Worm (Caenorhabditis elegans): ENCODE results near the gene nhr-45.
A peak's percentile ranks its signal among the peaks of the same experiment; 100 is the strongest.

- TF ChIP-seq ztf-29 (GFP tag; IDR thresholded peaks at IDR 0.05) (no peak), med-1 (GFP tag; optimal IDR thresholded peaks at IDR 0.05; ENCODE audit: insufficient read depth) (no peak), cog-1 (tag; optimal IDR thresholded peaks at IDR 0.05) (peak; percentile 59), klf-2 (GFP tag; conservative IDR thresholded peaks at IDR 0.05) (no peak), tab-1 (GFP tag; IDR thresholded peaks at IDR 0.05) (no peak), ztf-23 (GFP tag; IDR thresholded peaks at IDR 0.05) (no peak), flt-1 (GFP tag; IDR thresholded peaks at IDR 0.05) (no peak)
Measured at ce11 chrX:4706755-4707226, 46.7 kb upstream of the nhr-45 start, which contains the start of gene dhhc-10.
